Worm (Caenorhabditis elegans) whole organism, mixed stage, embryonic: Measurements from ENCODE around the gene cest-34.

Experiments
- M03D4.4 ChIP-seq: sonication (generic microtip); optimal IDR thresholded peaks from 2 replicates; lab custom pipeline; 2017; ENCODE audit warnings: mild to moderate bottlenecking, missing genetic modification characterization, missing compliant biosample characterization
- bed-3 ChIP-seq: fragments of 200-800 bp; sonication (Bioruptor generic); optimal IDR thresholded peaks from 3 replicates; lab custom pipeline; 2018; ENCODE audit warnings: mild to moderate bottlenecking, missing genetic modification characterization, moderate library complexity, missing compliant biosample characterization
- blmp-1 ChIP-seq: fragments of 150-350 bp; optimal IDR thresholded peaks from 2 replicates; lab custom pipeline; 2014; ENCODE audit warnings: missing biosample characterization, missing genetic modification characterization
- ceh-39 ChIP-seq: fragments of 150-350 bp; optimal IDR thresholded peaks from 2 replicates; lab custom pipeline; 2014; ENCODE audit warnings: missing biosample characterization, missing genetic modification characterization
- ceh-43 ChIP-seq: fragments of 200-800 bp; sonication (Bioruptor generic); optimal IDR thresholded peaks from 2 replicates; lab custom pipeline; 2018; ENCODE audit warnings: mild to moderate bottlenecking, missing genetic modification characterization, moderate library complexity, missing compliant biosample characterization
- ceh-83 ChIP-seq: fragments of 200-800 bp; sonication (Bioruptor generic); optimal IDR thresholded peaks from 2 replicates; lab custom pipeline; 2018; ENCODE audit warnings: mild to moderate bottlenecking, missing genetic modification characterization, missing compliant biosample characterization
- cnd-1 ChIP-seq: fragments of 200-800 bp; sonication (Bioruptor generic); optimal IDR thresholded peaks from 2 replicates; lab custom pipeline; 2018; ENCODE audit warnings: mild to moderate bottlenecking, missing genetic modification characterization, missing compliant biosample characterization
- drap-1 ChIP-seq: fragments of 200-800 bp; sonication (Bioruptor generic); optimal IDR thresholded peaks from 3 replicates; lab custom pipeline; 2018; ENCODE audit warnings: mild to moderate bottlenecking, missing genetic modification characterization, missing compliant biosample characterization
- elt-1 ChIP-seq: sonication (generic microtip); optimal IDR thresholded peaks from 2 replicates; lab custom pipeline; 2017; ENCODE audit warnings: missing genetic modification characterization, mild to moderate bottlenecking, missing compliant biosample characterization, antibody characterized with exemption, moderate library complexity, borderline replicate concordance; ENCODE audit not compliant: insufficient read depth
- elt-3 ChIP-seq: fragments of 150-350 bp; optimal IDR thresholded peaks from 2 replicates; lab custom pipeline; 2014; ENCODE audit warnings: missing biosample characterization, missing genetic modification characterization
- flh-1 ChIP-seq: fragments of 200-800 bp; sonication (Bioruptor generic); optimal IDR thresholded peaks from 2 replicates; lab custom pipeline; 2018; ENCODE audit warnings: mild to moderate bottlenecking, missing genetic modification characterization, moderate library complexity, missing compliant biosample characterization
- ham-2 ChIP-seq: fragments of 200-800 bp; sonication (Bioruptor generic); optimal IDR thresholded peaks from 2 replicates; lab custom pipeline; 2018; ENCODE audit warnings: mild to moderate bottlenecking, missing genetic modification characterization, missing compliant biosample characterization
- hlh-1 ChIP-seq: fragments of 150-350 bp; optimal IDR thresholded peaks from 2 replicates; lab custom pipeline; 2014; ENCODE audit warnings: missing biosample characterization, missing genetic modification reagents, missing genetic modification characterization
- lin-13 ChIP-seq: fragments of 150-350 bp; optimal IDR thresholded peaks from 2 replicates; lab custom pipeline; 2014; ENCODE audit warnings: missing biosample characterization, missing genetic modification characterization
- lin-32 ChIP-seq: fragments of 200-800 bp; sonication (Bioruptor generic); optimal IDR thresholded peaks from 2 replicates; lab custom pipeline; 2018; ENCODE audit warnings: mild to moderate bottlenecking, missing genetic modification characterization, missing compliant biosample characterization
- mab-5 ChIP-seq: fragments of 150-350 bp; optimal IDR thresholded peaks from 2 replicates; lab custom pipeline; 2014; ENCODE audit warnings: missing biosample characterization, missing genetic modification characterization
- mep-1 ChIP-seq: fragments of 150-350 bp; optimal IDR thresholded peaks from 2 replicates; lab custom pipeline; 2017; ENCODE audit warnings: missing biosample characterization, missing genetic modification reagents, missing genetic modification characterization, inconsistent platforms
- mls-2 ChIP-seq: sonication (generic microtip); optimal IDR thresholded peaks from 2 replicates; lab custom pipeline; 2016; ENCODE audit warnings: mild to moderate bottlenecking, missing genetic modification characterization, moderate library complexity, missing compliant biosample characterization
- nhr-2 ChIP-seq: fragments of 150-350 bp; optimal IDR thresholded peaks from 2 replicates; lab custom pipeline; 2014; ENCODE audit warnings: missing biosample characterization, missing genetic modification characterization
- nhr-237 ChIP-seq: fragments of 150-350 bp; optimal IDR thresholded peaks from 2 replicates; lab custom pipeline; 2014; ENCODE audit warnings: missing biosample characterization, missing genetic modification characterization
- nhr-28 ChIP-seq: fragments of 150-350 bp; optimal IDR thresholded peaks from 2 replicates; lab custom pipeline; 2014; ENCODE audit warnings: missing biosample characterization, missing genetic modification characterization
- nhr-76 ChIP-seq: sonication (generic microtip); optimal IDR thresholded peaks from 2 replicates; lab custom pipeline; 2017; ENCODE audit warnings: missing biosample characterization, missing genetic modification characterization
- sem-2 ChIP-seq: fragments of 200-800 bp; sonication (Bioruptor generic); optimal IDR thresholded peaks from 2 replicates; lab custom pipeline; 2018; ENCODE audit warnings: mild to moderate bottlenecking, missing genetic modification characterization, missing compliant biosample characterization
- snpc-4 ChIP-seq: fragments of 150-350 bp; optimal IDR thresholded peaks from 2 replicates; lab custom pipeline; 2014; ENCODE audit warnings: missing biosample characterization, missing genetic modification characterization
- sptf-1 ChIP-seq: sonication (generic microtip); optimal IDR thresholded peaks from 2 replicates; lab custom pipeline; 2017; ENCODE audit warnings: mild to moderate bottlenecking, missing genetic modification characterization, moderate library complexity, missing compliant biosample characterization
- tbx-8 ChIP-seq: fragments of 200-800 bp; sonication (Bioruptor generic); optimal IDR thresholded peaks from 2 replicates; lab custom pipeline; 2018; ENCODE audit warnings: mild to moderate bottlenecking, missing genetic modification characterization, moderate library complexity, missing compliant biosample characterization
- unc-120 ChIP-seq: sonication (generic microtip); optimal IDR thresholded peaks from 2 replicates; lab custom pipeline; 2017; ENCODE audit warnings: missing genetic modification characterization, missing compliant biosample characterization; ENCODE audit not compliant: poor library complexity, severe bottlenecking
- unc-62 ChIP-seq: fragments of 150-350 bp; optimal IDR thresholded peaks from 2 replicates; lab custom pipeline; 2014; ENCODE audit warnings: missing biosample characterization, missing genetic modification reagents, missing genetic modification characterization
- zip-8 ChIP-seq: fragments of 150-350 bp; optimal IDR thresholded peaks from 2 replicates; lab custom pipeline; 2014; ENCODE audit warnings: missing biosample characterization, missing genetic modification characterization
- ztf-11 ChIP-seq: fragments of 150-350 bp; optimal IDR thresholded peaks from 2 replicates; lab custom pipeline; 2014; ENCODE audit warnings: missing biosample characterization, missing genetic modification characterization

cest-34 gene

ce11 chrV:6706771-6707170, 30.2 kb downstream of the cest-34 start, which contains the start of gene W02F12.4:
TSS of gene W02F12.4 (minus strand) at chrV:6706934.
- peak; percentile 3 for TF ChIP-seq zip-8 (tag; lab: Kevin White, UChicago)
- no peak for TF ChIP-seq unc-120 (tag; lab: Kevin White, UChicago)

ce11 chrV:6709050-6709683, 32.6 kb downstream of the cest-34 start, which contains the start of gene dlst-1:
TSS of gene dlst-1 (minus strand) at chrV:6709101.
- TF ChIP-seq mep-1 (tag; lab: Kevin White, UChicago) (peak; percentile 44), lin-13 (tag; lab: Kevin White, UChicago) (no peak), nhr-2 (no peak), tbx-8 (GFP tag; lab: Kevin White, UChicago) (peak; percentile 29), elt-3 (tag; lab: Kevin White, UChicago) (no peak), drap-1 (GFP tag; lab: Kevin White, UChicago) (peak; percentile 58), snpc-4 (tag; lab: Kevin White, UChicago) (no peak), nhr-28 (tag; lab: Kevin White, UChicago) (no peak), bed-3 (GFP tag; lab: Kevin White, UChicago) (peak; percentile 13), ceh-83 (GFP tag; lab: Kevin White, UChicago) (peak; percentile 55), ztf-11 (tag; lab: Kevin White, UChicago) (no peak), unc-120 (tag; lab: Kevin White, UChicago) (peak; percentile 22), sptf-1 (peak; percentile 80), ceh-43 (GFP tag; lab: Kevin White, UChicago) (peak; percentile 59), ham-2 (no peak), cnd-1 (tag; lab: Kevin White, UChicago) (peak; percentile 7), mls-2 (tag; lab: Kevin White, UChicago) (peak; percentile 71), M03D4.4 (peak; percentile 76), unc-62 (GFP tag; lab: Kevin White, UChicago) (no peak)

ce11 chrV:6710462-6710861, 33.9 kb downstream of the cest-34 start, which contains the start of gene sna-1:
TSS of gene sna-1 (minus strand) at chrV:6710679.
- TF ChIP-seq lin-13 (tag; lab: Kevin White, UChicago) = no peak
- no peak for TF ChIP-seq drap-1 (GFP tag; lab: Kevin White, UChicago)
- no peak for TF ChIP-seq elt-1
- no peak for TF ChIP-seq elt-3 (tag; lab: Kevin White, UChicago)
- TF ChIP-seq nhr-76 (tag; lab: Kevin White, UChicago) = no peak
- TF ChIP-seq mab-5 (tag; lab: Kevin White, UChicago) = no peak
- TF ChIP-seq ceh-43 (GFP tag; lab: Kevin White, UChicago) = no peak
- no peak for TF ChIP-seq zip-8 (tag; lab: Kevin White, UChicago)
- no peak for TF ChIP-seq ham-2
- no peak for TF ChIP-seq sem-2 (GFP tag; lab: Kevin White, UChicago)
- TF ChIP-seq nhr-28 (tag; lab: Kevin White, UChicago) = no peak
- TF ChIP-seq blmp-1 (tag; lab: Kevin White, UChicago) = no peak
- no peak for TF ChIP-seq ceh-39 (tag; lab: Kevin White, UChicago)
- no peak for TF ChIP-seq flh-1
- no peak for TF ChIP-seq lin-32 (GFP tag; lab: Kevin White, UChicago)
- TF ChIP-seq nhr-237 (tag; lab: Kevin White, UChicago) = no peak
- no peak for TF ChIP-seq hlh-1 (tag; lab: Kevin White, UChicago)

ce11 chrV:6718232-6718631, 41.6 kb downstream of the cest-34 start, which contains the start of gene srg-30:
TSS of gene srg-30 (minus strand) at chrV:6718332.
- TF ChIP-seq tbx-8 (GFP tag; lab: Kevin White, UChicago) (no peak), ceh-43 (GFP tag; lab: Kevin White, UChicago) (no peak), lin-13 (tag; lab: Kevin White, UChicago) (no peak), nhr-28 (tag; lab: Kevin White, UChicago) (no peak), unc-120 (tag; lab: Kevin White, UChicago) (no peak), nhr-237 (tag; lab: Kevin White, UChicago) (no peak), ztf-11 (tag; lab: Kevin White, UChicago) (no peak), cnd-1 (tag; lab: Kevin White, UChicago) (no peak)
